Worm (Caenorhabditis elegans) whole organism, late embryonic: Measurements from ENCODE around the gene C27D8.4.
A peak's percentile ranks its signal among the peaks of the same experiment; 100 is the strongest.

ENCODE experiments used
- C38D4.7 ChIP-seq: fragments of 200-800 bp; sonication (Bioruptor generic); optimal IDR thresholded peaks from 2 replicates; lab custom pipeline; 2018; ENCODE audit warnings: mild to moderate bottlenecking, missing genetic modification characterization, moderate library complexity, missing compliant biosample characterization
- F13H6.1 ChIP-seq: sonication (generic microtip); optimal IDR thresholded peaks from 2 replicates; lab custom pipeline; 2016; ENCODE audit warnings: missing genetic modification characterization, missing compliant biosample characterization
- K09A11.1 ChIP-seq: sonication (generic microtip); optimal IDR thresholded peaks from 2 replicates; lab custom pipeline; 2017; ENCODE audit warnings: antibody characterized with exemption, mild to moderate bottlenecking, missing genetic modification characterization, missing compliant biosample characterization; ENCODE audit not compliant: insufficient read depth
- ama-1 ChIP-seq: fragments of 150-350 bp; optimal IDR thresholded peaks from 2 replicates; lab custom pipeline; 2014
- ceh-18 ChIP-seq: sonication (generic microtip); optimal IDR thresholded peaks from 2 replicates; lab custom pipeline; 2016; ENCODE audit warnings: missing genetic modification characterization, missing compliant biosample characterization
- ceh-22 ChIP-seq: sonication (generic microtip); optimal IDR thresholded peaks from 2 replicates; lab custom pipeline; 2017; ENCODE audit warnings: missing biosample characterization, missing genetic modification characterization
- ceh-24 ChIP-seq: sonication (generic microtip); optimal IDR thresholded peaks from 2 replicates; lab custom pipeline; 2016; ENCODE audit warnings: mild to moderate bottlenecking, missing genetic modification characterization, missing compliant biosample characterization
- ceh-34 ChIP-seq: sonication (generic microtip); optimal IDR thresholded peaks from 2 replicates; lab custom pipeline; 2016; ENCODE audit warnings: mild to moderate bottlenecking, missing genetic modification characterization, missing compliant biosample characterization
- ceh-48 ChIP-seq: sonication (generic microtip); optimal IDR thresholded peaks from 2 replicates; lab custom pipeline; 2016; ENCODE audit warnings: missing genetic modification characterization, inconsistent platforms, missing compliant biosample characterization
- ceh-6 ChIP-seq: fragments of 200-800 bp; sonication (Bioruptor generic); optimal IDR thresholded peaks from 2 replicates; lab custom pipeline; 2018; ENCODE audit warnings: mild to moderate bottlenecking, missing genetic modification characterization, missing compliant biosample characterization
- dmd-4 ChIP-seq: sonication (generic microtip); optimal IDR thresholded peaks from 2 replicates; lab custom pipeline; 2016; ENCODE audit warnings: borderline replicate concordance, missing genetic modification characterization, missing compliant biosample characterization
- elt-2 ChIP-seq: sonication (generic microtip); optimal IDR thresholded peaks from 2 replicates; lab custom pipeline; 2016; ENCODE audit warnings: missing genetic modification reagents, missing genetic modification characterization, missing compliant biosample characterization
- eyg-1 ChIP-seq: sonication (generic microtip); optimal IDR thresholded peaks from 2 replicates; lab custom pipeline; 2016; ENCODE audit warnings: missing genotype, missing genetic modification characterization, missing compliant biosample characterization
- fax-1 ChIP-seq: sonication (generic microtip); optimal IDR thresholded peaks from 2 replicates; lab custom pipeline; 2016; ENCODE audit warnings: missing genotype, missing genetic modification characterization, missing compliant biosample characterization
- fkh-10 ChIP-seq: fragments of 150-350 bp; optimal IDR thresholded peaks from 2 replicates; lab custom pipeline; 2014; ENCODE audit warnings: missing biosample characterization, missing genetic modification reagents, missing genetic modification characterization
- gmeb-2 ChIP-seq: sonication (generic microtip); optimal IDR thresholded peaks from 2 replicates; lab custom pipeline; 2016; ENCODE audit warnings: missing genetic modification characterization, inconsistent platforms, missing compliant biosample characterization
- hlh-13 ChIP-seq: fragments of 200-800 bp; sonication (Bioruptor generic); optimal IDR thresholded peaks from 2 replicates; lab custom pipeline; 2018; ENCODE audit warnings: mild to moderate bottlenecking, missing genetic modification characterization, missing compliant biosample characterization
- hlh-30 ChIP-seq: sonication (generic microtip); optimal IDR thresholded peaks from 2 replicates; lab custom pipeline; 2017; ENCODE audit warnings: antibody characterized with exemption, missing genetic modification characterization, missing compliant biosample characterization; ENCODE audit not compliant: insufficient read depth
- lim-6 ChIP-seq: sonication (generic microtip); optimal IDR thresholded peaks from 2 replicates; lab custom pipeline; 2016; ENCODE audit warnings: missing genetic modification characterization, missing compliant biosample characterization
- npax-4 ChIP-seq: sonication (generic microtip); optimal IDR thresholded peaks from 2 replicates; lab custom pipeline; 2016; ENCODE audit warnings: missing genetic modification characterization, missing compliant biosample characterization
- pha-4 ChIP-seq: fragments of 150-350 bp; optimal IDR thresholded peaks from 2 replicates; lab custom pipeline; 2018; ENCODE audit warnings: missing biosample characterization, missing genetic modification reagents, missing genetic modification characterization
- pqm-1 ChIP-seq: sonication (generic microtip); optimal IDR thresholded peaks from 2 replicates; lab custom pipeline; 2016; ENCODE audit warnings: missing genetic modification characterization, missing compliant biosample characterization
- pros-1 ChIP-seq: fragments of 150-350 bp; optimal IDR thresholded peaks from 2 replicates; lab custom pipeline; 2014; ENCODE audit warnings: missing biosample characterization, missing genetic modification reagents, missing genetic modification characterization
- sox-2 ChIP-seq: fragments of 200-800 bp; sonication (Bioruptor generic); IDR thresholded peaks from 2 replicates; pipeline ENCODE4 v1.3.6; 2022; ENCODE audit warnings: missing genetic modification reagents, missing genetic modification characterization, missing compliant biosample characterization
- syd-9 ChIP-seq: sonication (generic microtip); optimal IDR thresholded peaks from 2 replicates; lab custom pipeline; 2016; ENCODE audit warnings: mild to moderate bottlenecking, missing genetic modification characterization, moderate library complexity, missing compliant biosample characterization
- tbx-2 ChIP-seq: sonication (generic microtip); optimal IDR thresholded peaks from 2 replicates; lab custom pipeline; 2016; ENCODE audit warnings: missing genetic modification characterization, missing compliant biosample characterization
- unc-3 ChIP-seq, 2 experiments: fragments of 200-800 bp in 1 of 2; sonication (Bioruptor generic) in 1 of 2; sonication (generic microtip) in 1 of 2; conservative IDR thresholded peaks in 1 of 2; optimal IDR thresholded peaks in 1 of 2; 2 replicates each; pipeline versions ENCODE4 v1.3.6 to Lab custom; 2016 to 2022; ENCODE audit warnings: missing compliant biosample characterization in 2 of 2, missing genetic modification characterization in 2 of 2, missing genetic modification reagents in 1 of 2
- unc-42 ChIP-seq: sonication (generic microtip); optimal IDR thresholded peaks from 2 replicates; lab custom pipeline; 2016; ENCODE audit warnings: missing genotype, missing genetic modification characterization, missing compliant biosample characterization
- unc-55 ChIP-seq: sonication (generic microtip); optimal IDR thresholded peaks from 2 replicates; lab custom pipeline; 2017; ENCODE audit warnings: missing biosample characterization, missing genetic modification reagents, missing genetic modification characterization
- zip-5 ChIP-seq: sonication (generic microtip); optimal IDR thresholded peaks from 2 replicates; lab custom pipeline; 2016; ENCODE audit warnings: missing genetic modification characterization, missing compliant biosample characterization
- ztf-16 ChIP-seq: sonication (generic microtip); optimal IDR thresholded peaks from 2 replicates; lab custom pipeline; 2017; ENCODE audit warnings: missing genetic modification characterization, missing compliant biosample characterization

The C27D8.4 gene

DNA sequence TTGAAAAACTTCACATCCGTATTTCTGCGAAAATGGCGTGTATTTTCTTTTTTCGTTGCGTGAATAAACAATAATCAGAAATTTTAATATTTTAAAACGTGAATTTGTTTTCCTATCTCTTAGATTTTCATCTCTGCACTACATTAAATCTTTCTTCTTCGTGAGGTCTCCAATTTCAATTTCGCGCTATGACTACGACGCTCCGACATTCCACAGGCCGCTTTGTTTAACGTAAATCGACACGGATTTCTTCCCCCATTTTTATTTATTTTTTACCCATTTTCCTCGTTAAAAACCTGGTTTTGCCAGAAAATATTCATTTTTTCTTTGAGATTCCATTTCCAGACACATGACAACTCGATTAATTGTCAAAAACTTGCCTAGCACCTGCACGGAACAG is 20.7 kb downstream of the C27D8.4 start, which contains the start of the genes T23F6.3 and rbd-1 (continued):
- no peak for TF ChIP-seq syd-9 (tag; lab: Kevin White, UChicago)
- TF ChIP-seq ztf-16: no peak
- TF ChIP-seq dmd-4: no peak
- TF ChIP-seq ceh-22 (tag; lab: Kevin White, UChicago): no peak
- TF ChIP-seq npax-4 (tag; lab: Kevin White, UChicago): no peak
- TF ChIP-seq gmeb-2 (tag; lab: Kevin White, UChicago): no peak
- TF ChIP-seq tbx-2 (tag; lab: Kevin White, UChicago): peak; percentile 89
- TF ChIP-seq unc-42: peak; percentile 73
- TF ChIP-seq C38D4.7 (GFP tag; lab: Kevin White, UChicago): no peak
- TF ChIP-seq F13H6.1 (tag; lab: Kevin White, UChicago): no peak
- TF ChIP-seq ceh-18 (tag; lab: Kevin White, UChicago): peak; percentile 66
- no peak for TF ChIP-seq ceh-24 (tag; lab: Kevin White, UChicago)

- TF ChIP-seq ceh-6 (no peak), eyg-1 (tag; lab: Kevin White, UChicago) (no peak), unc-55 (GFP tag; lab: Kevin White, UChicago) (no peak), gmeb-2 (tag; lab: Kevin White, UChicago) (no peak), pros-1 (tag; lab: Kevin White, UChicago) (no peak), zip-5 (no peak)
- TF ChIP-seq, all 69 proteins: peak for 0
These were observed 21.3 kb downstream of the C27D8.4 start for ce11 chrIV:12725228-12725627.

DNA sequence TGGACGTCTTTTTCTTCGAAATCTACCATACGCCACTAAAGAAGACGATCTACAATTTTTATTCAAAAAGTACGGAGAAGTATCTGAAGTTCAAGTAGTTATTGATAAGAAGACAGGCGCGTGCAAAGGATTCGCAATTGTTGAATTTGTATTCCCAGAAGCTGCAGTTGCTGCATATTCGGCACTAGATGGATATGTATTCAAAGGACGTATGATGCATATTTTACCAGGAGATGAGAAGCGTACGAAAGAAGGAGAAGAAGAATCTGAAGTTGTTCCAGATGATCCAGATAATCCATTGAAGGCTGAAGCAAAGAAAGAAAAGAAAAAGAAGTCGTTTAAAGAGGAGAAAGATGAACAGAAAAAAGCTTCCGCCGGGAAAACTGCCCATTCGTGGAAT is 22.0 kb downstream of the C27D8.4 start:
- TF ChIP-seq gmeb-2 (tag; lab: Kevin White, UChicago): no peak
- TF ChIP-seq unc-3 (GFP tag; conservative IDR thresholded peaks at IDR 0.05; lab: Robert Waterston, UW): no peak
- no peak for TF ChIP-seq unc-3 (tag; optimal IDR thresholded peaks at IDR 0.05; lab: Kevin White, UChicago)
- no peak for TF ChIP-seq lim-6 (tag; lab: Kevin White, UChicago)
- no peak for TF ChIP-seq pqm-1 (tag; lab: Kevin White, UChicago)
- TF ChIP-seq fax-1 (tag; lab: Kevin White, UChicago): no peak
- TF ChIP-seq npax-4 (tag; lab: Kevin White, UChicago): no peak
- no peak for TF ChIP-seq ama-1 (lab: Kevin White, UChicago)

DNA sequence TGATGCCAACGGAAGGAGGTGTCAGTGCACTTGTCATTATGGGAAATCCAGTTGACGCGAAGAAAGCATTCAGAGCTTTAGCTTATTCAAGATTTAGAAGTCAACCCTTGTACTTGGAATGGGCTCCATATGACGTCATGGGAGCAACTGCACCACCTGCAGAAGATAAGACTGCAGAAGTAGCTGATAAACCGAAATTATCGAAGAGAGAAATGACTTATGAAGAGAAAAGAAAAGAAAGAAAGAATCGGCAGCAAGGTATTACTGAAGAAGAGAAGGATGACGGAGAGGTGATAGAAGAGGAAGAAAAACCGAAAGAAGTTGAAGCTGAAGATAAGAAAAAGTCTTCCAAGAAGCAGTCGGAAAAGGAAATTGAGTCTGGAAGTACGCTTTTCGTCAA is 24.3 kb downstream of the C27D8.4 start:
- TF ChIP-seq elt-2 (tag; lab: Kevin White, UChicago) (peak; percentile 65), hlh-13 (GFP tag; lab: Kevin White, UChicago) (no peak)

- no peak for TF ChIP-seq gmeb-2 (tag; lab: Kevin White, UChicago)
These were observed 37.5 kb downstream of the C27D8.4 start, which contains the start of gene T23F6.5 for ce11 chrIV:12741438-12741837. T23F6.5 (minus strand) TSS chrIV:12741538.

DNA sequence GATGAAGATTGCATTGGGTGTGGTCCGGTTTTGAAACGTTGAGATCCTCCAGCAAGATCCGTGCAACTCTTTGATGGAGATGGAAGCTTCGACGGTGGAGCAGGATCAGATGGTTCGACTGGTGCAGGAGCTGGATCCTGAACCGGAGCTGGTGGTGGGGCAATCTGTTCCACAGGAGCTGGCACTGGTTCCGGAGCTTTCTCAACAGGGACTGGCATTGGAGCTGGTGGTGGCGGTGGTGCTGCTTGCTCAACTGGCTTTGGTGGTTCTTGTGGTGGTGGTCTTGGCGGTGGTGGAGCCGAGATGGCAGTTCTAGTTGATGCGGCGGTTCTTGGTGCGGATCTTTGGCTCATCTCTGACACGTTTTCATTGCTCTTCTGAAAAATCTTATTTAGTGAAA is 39.8 kb downstream of the C27D8.4 start:
- TF ChIP-seq K09A11.1 (tag; lab: Kevin White, UChicago) (no peak), sox-2 (GFP tag; lab: Robert Waterston, UW) (no peak), ceh-34 (tag; lab: Kevin White, UChicago) (no peak), pha-4 (tag; lab: Kevin White, UChicago) (no peak), fkh-10 (GFP tag; lab: Kevin White, UChicago) (no peak), hlh-13 (GFP tag; lab: Kevin White, UChicago) (no peak), hlh-30 (no peak)
- TF ChIP-seq, all 69 proteins: peak for 0

DNA sequence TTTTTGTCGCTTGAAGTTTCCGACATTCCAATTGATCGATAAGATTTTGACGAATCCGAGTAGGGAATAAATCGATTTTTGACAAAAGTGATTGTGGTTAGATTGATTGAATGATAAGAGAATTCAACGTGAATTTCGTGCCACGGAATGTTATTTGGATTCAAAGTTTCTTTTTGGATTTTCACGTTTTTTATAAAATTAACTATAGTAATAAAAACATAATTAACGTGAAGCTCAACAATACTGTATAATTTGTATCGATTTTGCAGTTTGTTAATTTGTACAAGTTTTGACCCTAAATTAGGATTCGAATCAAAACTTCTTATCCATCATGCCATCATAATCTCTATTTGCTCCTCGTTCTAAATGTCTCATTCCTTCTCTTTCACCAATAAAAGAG is 40.8 kb downstream of the C27D8.4 start, which contains the start of gene C36H8.1:
C36H8.1 (minus strand) TSS at position 101 of the 400 bp plus-strand sequence.
- TF ChIP-seq hlh-30: no peak
- no peak for TF ChIP-seq dmd-4
- TF ChIP-seq unc-55 (GFP tag; lab: Kevin White, UChicago): no peak
- no peak for TF ChIP-seq ceh-48 (tag; lab: Kevin White, UChicago)
